Worm (Caenorhabditis elegans) whole organism, L3 larva: ENCODE measurements around the gene srz-61.
A peak's percentile ranks its signal among the peaks of the same experiment; 100 is the strongest.

ENCODE experiments used
- aly-2 ChIP-seq: fragments of 150-350 bp; optimal IDR thresholded peaks from 2 replicates; lab custom pipeline; 2014; ENCODE audit warnings: missing biosample characterization, missing genetic modification characterization
- ama-1 ChIP-seq: fragments of 150-350 bp; optimal IDR thresholded peaks from 2 replicates; lab custom pipeline; 2018
- ceh-16 ChIP-seq: sonication (generic microtip); optimal IDR thresholded peaks from 2 replicates; lab custom pipeline; 2017; ENCODE audit warnings: missing biosample characterization, missing genetic modification characterization
- ceh-9 ChIP-seq: sonication (generic microtip); optimal IDR thresholded peaks from 2 replicates; lab custom pipeline; 2018; ENCODE audit warnings: missing biosample characterization, missing genetic modification characterization
- daf-12 ChIP-seq: fragments of 150-350 bp; optimal IDR thresholded peaks from 2 replicates; lab custom pipeline; 2014; ENCODE audit warnings: missing biosample characterization, missing genetic modification reagents, missing genetic modification characterization
- egl-27 ChIP-seq: sonication (generic microtip); optimal IDR thresholded peaks from 4 replicates; lab custom pipeline; 2017; ENCODE audit warnings: missing biosample characterization, missing genetic modification reagents, missing genetic modification characterization
- egl-5 ChIP-seq: fragments of 150-350 bp; optimal IDR thresholded peaks from 2 replicates; lab custom pipeline; 2017; ENCODE audit warnings: missing biosample characterization, missing genetic modification reagents, missing genetic modification characterization, inconsistent platforms
- elt-1 ChIP-seq: fragments of 150-350 bp; optimal IDR thresholded peaks from 2 replicates; lab custom pipeline; 2014; ENCODE audit warnings: missing biosample characterization, missing genetic modification characterization
- elt-2 ChIP-seq: sonication (generic microtip); optimal IDR thresholded peaks from 2 replicates; lab custom pipeline; 2016; ENCODE audit warnings: missing genetic modification reagents, mild to moderate bottlenecking, missing genetic modification characterization, missing compliant biosample characterization
- elt-3 ChIP-seq, 3 experiments: fragments of 150-350 bp in 1 of 3; sonication (generic microtip) in 2 of 3; optimal IDR thresholded peaks; 2 replicates in 2 of 3; 4 replicates in 1 of 3; lab custom pipeline; 2014 to 2017; ENCODE audit warnings: missing biosample characterization in 3 of 3, missing genetic modification characterization in 3 of 3
- fkh-10 ChIP-seq: sonication (generic microtip); optimal IDR thresholded peaks from 2 replicates; lab custom pipeline; 2017; ENCODE audit warnings: missing biosample characterization, missing genetic modification reagents, missing genetic modification characterization
- lin-15B ChIP-seq: fragments of 150-350 bp; optimal IDR thresholded peaks from 2 replicates; lab custom pipeline; 2014; ENCODE audit warnings: missing biosample characterization, missing genetic modification characterization
- lin-39 ChIP-seq: fragments of 150-350 bp; optimal IDR thresholded peaks from 2 replicates; lab custom pipeline; 2018; ENCODE audit warnings: missing biosample characterization, missing genetic modification reagents, missing genetic modification characterization
- lsy-12 ChIP-seq: sonication (generic microtip); optimal IDR thresholded peaks from 2 replicates; lab custom pipeline; 2016; ENCODE audit warnings: mild to moderate bottlenecking, missing genetic modification characterization, missing compliant biosample characterization
- mml-1 ChIP-seq: fragments of 150-350 bp; sonication (generic microtip); optimal IDR thresholded peaks from 3 replicates; lab custom pipeline; 2014; ENCODE audit warnings: missing biosample characterization, missing genetic modification characterization
- nhr-12 ChIP-seq: fragments of 150-350 bp; optimal IDR thresholded peaks from 2 replicates; lab custom pipeline; 2014; ENCODE audit warnings: missing biosample characterization, missing genetic modification characterization
- nhr-23 ChIP-seq: fragments of 150-350 bp; optimal IDR thresholded peaks from 2 replicates; lab custom pipeline; 2014; ENCODE audit warnings: missing biosample characterization, missing genetic modification reagents, missing genetic modification characterization
- nhr-237 ChIP-seq: fragments of 150-350 bp; optimal IDR thresholded peaks from 2 replicates; lab custom pipeline; 2014; ENCODE audit warnings: missing biosample characterization, missing genetic modification characterization
- nhr-43 ChIP-seq: sonication (generic microtip); optimal IDR thresholded peaks from 2 replicates; lab custom pipeline; 2016; ENCODE audit warnings: mild to moderate bottlenecking, missing genetic modification characterization, missing compliant biosample characterization; ENCODE audit not compliant: poor library complexity, severe bottlenecking
- nhr-67 ChIP-seq: fragments of 150-350 bp; optimal IDR thresholded peaks from 2 replicates; lab custom pipeline; 2014; ENCODE audit warnings: missing biosample characterization, missing genetic modification characterization
- pha-4 ChIP-seq: fragments of 150-350 bp; optimal IDR thresholded peaks from 2 replicates; lab custom pipeline; 2014; ENCODE audit warnings: missing biosample characterization, missing genetic modification reagents, missing genetic modification characterization
- pqm-1 ChIP-seq: fragments of 150-350 bp; optimal IDR thresholded peaks from 2 replicates; lab custom pipeline; 2017; ENCODE audit warnings: missing biosample characterization, missing genetic modification characterization, inconsistent platforms
- sea-2 ChIP-seq: fragments of 150-350 bp; sonication (generic microtip); optimal IDR thresholded peaks from 4 replicates; lab custom pipeline; 2014; ENCODE audit warnings: missing biosample characterization, missing genetic modification reagents, missing genetic modification characterization
- skn-1 ChIP-seq: fragments of 150-350 bp; optimal IDR thresholded peaks from 2 replicates; lab custom pipeline; 2014; ENCODE audit warnings: missing biosample characterization, missing genetic modification characterization
- unc-62 ChIP-seq: fragments of 150-350 bp; sonication (generic microtip); optimal IDR thresholded peaks from 4 replicates; lab custom pipeline; 2014; ENCODE audit warnings: missing biosample characterization, missing genetic modification reagents, missing genetic modification characterization
- zag-1 ChIP-seq: fragments of 150-350 bp; optimal IDR thresholded peaks from 2 replicates; lab custom pipeline; 2014; ENCODE audit warnings: missing biosample characterization, missing genetic modification characterization

The srz-61 gene

ce11 chrIV:16364581-16364980 is 43.6 kb downstream of the srz-61 start:
- no peak for TF ChIP-seq ceh-9 (tag; lab: Kevin White, UChicago)
- TF ChIP-seq pha-4 (tag; lab: Kevin White, UChicago): peak; percentile 0
- no peak for TF ChIP-seq elt-1
- no peak for TF ChIP-seq mml-1 (tag; lab: Kevin White, UChicago)
- no peak for TF ChIP-seq zag-1
- TF ChIP-seq elt-3 (tag; optimal IDR thresholded peaks at IDR 0.05; lab: Kevin White, UChicago): no peak
- TF ChIP-seq aly-2 (tag; lab: Kevin White, UChicago): no peak
- TF ChIP-seq elt-2: peak; percentile 47
- TF ChIP-seq nhr-12: no peak
- TF ChIP-seq pqm-1 (tag; lab: Kevin White, UChicago): peak; percentile 4
- TF ChIP-seq nhr-43 (tag; lab: Kevin White, UChicago): no peak

- no peak for TF ChIP-seq nhr-43 (tag; lab: Kevin White, UChicago)
- TF ChIP-seq daf-12 (tag; lab: Kevin White, UChicago): no peak
- no peak for TF ChIP-seq nhr-12
- TF ChIP-seq sea-2: no peak
- TF ChIP-seq nhr-67 (tag; lab: Kevin White, UChicago): no peak
- TF ChIP-seq egl-27 (tag; lab: Kevin White, UChicago): no peak
- no peak for TF ChIP-seq nhr-23 (tag; lab: Kevin White, UChicago)
- TF ChIP-seq skn-1 (tag; lab: Kevin White, UChicago): no peak
- no peak for TF ChIP-seq fkh-10
- no peak for TF ChIP-seq egl-5
- TF ChIP-seq lin-15B (tag; lab: Kevin White, UChicago): no peak
- no peak for TF ChIP-seq pha-4 (tag; lab: Kevin White, UChicago)
- TF ChIP-seq elt-2: no peak
- TF ChIP-seq ceh-16 (tag; lab: Kevin White, UChicago): no peak
- TF ChIP-seq lin-39 (tag; lab: Kevin White, UChicago): no peak
- no peak for TF ChIP-seq ama-1 (lab: Kevin White, UChicago)
- TF ChIP-seq nhr-237 (tag; lab: Kevin White, UChicago): no peak
- TF ChIP-seq unc-62 (GFP tag; lab: Kevin White, UChicago): no peak
- no peak for TF ChIP-seq lsy-12 (tag; lab: Kevin White, UChicago)
Measured at ce11 chrIV:16370592-16370991, 49.6 kb downstream of the srz-61 start.
